Worm (Caenorhabditis elegans): Measurements from ENCODE around the gene cdk-4.
A peak's percentile ranks its signal among the peaks of the same experiment; 100 is the strongest.

cdk-4 gene

ce11 chrX:13543350-13543749 is 24.6 kb upstream of the cdk-4 start:
- TF ChIP-seq nfya-1 (tag; optimal IDR thresholded peaks at IDR 0.05), result no peak
- no peak for TF ChIP-seq ceh-30 (tag; optimal IDR thresholded peaks at IDR 0.05)
- no peak for TF ChIP-seq pha-2 (tag; optimal IDR thresholded peaks at IDR 0.05)
- no peak for TF ChIP-seq elt-4 (tag; optimal IDR thresholded peaks at IDR 0.05)
- TF ChIP-seq pag-3 (tag; optimal IDR thresholded peaks at IDR 0.05; ENCODE audit: borderline replicate concordance), result no peak
- TF ChIP-seq C08G9.2 (tag; optimal IDR thresholded peaks at IDR 0.05), result no peak
- TF ChIP-seq eyg-1 (tag; optimal IDR thresholded peaks at IDR 0.05), result no peak
- TF ChIP-seq ztf-16 (tag; optimal IDR thresholded peaks at IDR 0.05), result no peak
- no peak for TF ChIP-seq ceh-2 (tag; optimal IDR thresholded peaks at IDR 0.05)
- TF ChIP-seq ceh-22 (tag; optimal IDR thresholded peaks at IDR 0.05), result no peak

ce11 chrX:13542757-13543156 is 24.0 kb upstream of the cdk-4 start:
- TF ChIP-seq unc-55 (GFP tag; optimal IDR thresholded peaks at IDR 0.05), result peak; percentile 5
- no peak for TF ChIP-seq lim-6 (tag; optimal IDR thresholded peaks at IDR 0.05)

ce11 chrX:13542236-13542635 is 23.5 kb upstream of the cdk-4 start, which contains the start of gene cah-4:
TSS of gene cah-4 (plus strand) at chrX:13542574.
- TF ChIP-seq pros-1 (tag; optimal IDR thresholded peaks at IDR 0.05) (no peak), lin-11 (tag; optimal IDR thresholded peaks at IDR 0.05) (no peak), elt-4 (tag; optimal IDR thresholded peaks at IDR 0.05) (no peak), tbx-2 (tag; optimal IDR thresholded peaks at IDR 0.05) (no peak), npax-4 (tag; optimal IDR thresholded peaks at IDR 0.05) (no peak), madf-2 (tag; optimal IDR thresholded peaks at IDR 0.05) (no peak), pat-9 (tag; optimal IDR thresholded peaks at IDR 0.05) (no peak), unc-86 (tag; optimal IDR thresholded peaks at IDR 0.05) (no peak), ceh-14 (tag; optimal IDR thresholded peaks at IDR 0.05) (no peak), ref-2 (tag; optimal IDR thresholded peaks at IDR 0.05) (no peak), ets-4 (tag; optimal IDR thresholded peaks at IDR 0.05) (no peak), dmd-4 (tag; optimal IDR thresholded peaks at IDR 0.05; ENCODE audit: borderline replicate concordance) (no peak), ceh-30 (tag; optimal IDR thresholded peaks at IDR 0.05) (no peak), gmeb-2 (tag; optimal IDR thresholded peaks at IDR 0.05) (no peak), unc-3 (GFP tag; conservative IDR thresholded peaks at IDR 0.05) (no peak), unc-3 (tag; optimal IDR thresholded peaks at IDR 0.05) (no peak), ceh-31 (tag; optimal IDR thresholded peaks at IDR 0.05) (no peak), dve-1 (tag; optimal IDR thresholded peaks at IDR 0.05) (no peak), syd-9 (tag; optimal IDR thresholded peaks at IDR 0.05) (no peak), fax-1 (tag; optimal IDR thresholded peaks at IDR 0.05) (no peak), sdc-2 (tag; optimal IDR thresholded peaks at IDR 0.05) (no peak)

- no peak for TF ChIP-seq ceh-34 (tag; optimal IDR thresholded peaks at IDR 0.05)
- no peak for TF ChIP-seq sox-4 (tag; optimal IDR thresholded peaks at IDR 0.05)
- peak; percentile 15 for TF ChIP-seq dve-1 (tag; optimal IDR thresholded peaks at IDR 0.05)
- no peak for TF ChIP-seq hlh-6 (tag; optimal IDR thresholded peaks at IDR 0.05)
These were observed 22.6 kb upstream of the cdk-4 start for ce11 chrX:13541335-13541734.

ce11 chrX:13539701-13540100 is 21.0 kb upstream of the cdk-4 start:
- no peak for TF ChIP-seq tbx-2 (tag; optimal IDR thresholded peaks at IDR 0.05)
- TF ChIP-seq fkh-6 (tag; optimal IDR thresholded peaks at IDR 0.05), result no peak
- no peak for TF ChIP-seq sox-4 (tag; optimal IDR thresholded peaks at IDR 0.05)
- no peak for TF ChIP-seq unc-55 (GFP tag; optimal IDR thresholded peaks at IDR 0.05)
- TF ChIP-seq fax-1 (tag; optimal IDR thresholded peaks at IDR 0.05), result no peak
- TF ChIP-seq unc-42 (tag; optimal IDR thresholded peaks at IDR 0.05), result no peak
- no peak for TF ChIP-seq hlh-15 (tag; optimal IDR thresholded peaks at IDR 0.05)
- TF ChIP-seq ceh-30 (tag; optimal IDR thresholded peaks at IDR 0.05), result no peak
- TF ChIP-seq nhr-11 (tag; optimal IDR thresholded peaks at IDR 0.05), result no peak
- no peak for TF ChIP-seq K02D7.2 (tag; optimal IDR thresholded peaks at IDR 0.05)
- TF ChIP-seq npax-4 (tag; optimal IDR thresholded peaks at IDR 0.05), result no peak
- TF ChIP-seq Y22D7AL.16 (tag; optimal IDR thresholded peaks at IDR 0.05), result no peak
- no peak for TF ChIP-seq sdc-2 (tag; optimal IDR thresholded peaks at IDR 0.05)
- TF ChIP-seq mec-3 (tag; optimal IDR thresholded peaks at IDR 0.05; ENCODE audit: borderline replicate concordance), result no peak
- TF ChIP-seq ahr-1 (tag; optimal IDR thresholded peaks at IDR 0.05), result no peak
- no peak for TF ChIP-seq ceh-14 (tag; optimal IDR thresholded peaks at IDR 0.05)
- no peak for TF ChIP-seq pha-4 (tag; optimal IDR thresholded peaks at IDR 0.05)
- no peak for TF ChIP-seq syd-9 (tag; optimal IDR thresholded peaks at IDR 0.05)

Measured in whole organism, late embryonic.